Worm (Caenorhabditis elegans) whole organism, mixed stage, embryonic: ENCODE data around the gene cubn-1.
A peak's percentile ranks its signal among the peaks of the same experiment; 100 is the strongest.

Experiments used
- M03D4.4 ChIP-seq: sonication (generic microtip); optimal IDR thresholded peaks from 2 replicates; lab custom pipeline; 2017; ENCODE audit warnings: mild to moderate bottlenecking, missing genetic modification characterization, missing compliant biosample characterization
- blmp-1 ChIP-seq: fragments of 150-350 bp; optimal IDR thresholded peaks from 2 replicates; lab custom pipeline; 2014; ENCODE audit warnings: missing biosample characterization, missing genetic modification characterization
- ceh-43 ChIP-seq: fragments of 200-800 bp; sonication (Bioruptor generic); optimal IDR thresholded peaks from 2 replicates; lab custom pipeline; 2018; ENCODE audit warnings: mild to moderate bottlenecking, missing genetic modification characterization, moderate library complexity, missing compliant biosample characterization
- ceh-83 ChIP-seq: fragments of 200-800 bp; sonication (Bioruptor generic); optimal IDR thresholded peaks from 2 replicates; lab custom pipeline; 2018; ENCODE audit warnings: mild to moderate bottlenecking, missing genetic modification characterization, missing compliant biosample characterization
- ces-1 ChIP-seq: fragments of 150-350 bp; optimal IDR thresholded peaks from 2 replicates; lab custom pipeline; 2014; ENCODE audit warnings: missing biosample characterization, missing genetic modification reagents, missing genetic modification characterization
- cnd-1 ChIP-seq: fragments of 200-800 bp; sonication (Bioruptor generic); optimal IDR thresholded peaks from 2 replicates; lab custom pipeline; 2018; ENCODE audit warnings: mild to moderate bottlenecking, missing genetic modification characterization, missing compliant biosample characterization
- drap-1 ChIP-seq: fragments of 200-800 bp; sonication (Bioruptor generic); optimal IDR thresholded peaks from 3 replicates; lab custom pipeline; 2018; ENCODE audit warnings: mild to moderate bottlenecking, missing genetic modification characterization, missing compliant biosample characterization
- elt-1 ChIP-seq: sonication (generic microtip); optimal IDR thresholded peaks from 2 replicates; lab custom pipeline; 2017; ENCODE audit warnings: missing genetic modification characterization, mild to moderate bottlenecking, missing compliant biosample characterization, antibody characterized with exemption, moderate library complexity, borderline replicate concordance; ENCODE audit not compliant: insufficient read depth
- elt-3 ChIP-seq: fragments of 150-350 bp; optimal IDR thresholded peaks from 2 replicates; lab custom pipeline; 2014; ENCODE audit warnings: missing biosample characterization, missing genetic modification characterization
- flh-1 ChIP-seq: fragments of 200-800 bp; sonication (Bioruptor generic); optimal IDR thresholded peaks from 2 replicates; lab custom pipeline; 2018; ENCODE audit warnings: mild to moderate bottlenecking, missing genetic modification characterization, moderate library complexity, missing compliant biosample characterization
- ham-2 ChIP-seq: fragments of 200-800 bp; sonication (Bioruptor generic); optimal IDR thresholded peaks from 2 replicates; lab custom pipeline; 2018; ENCODE audit warnings: mild to moderate bottlenecking, missing genetic modification characterization, missing compliant biosample characterization
- lin-13 ChIP-seq: fragments of 150-350 bp; optimal IDR thresholded peaks from 2 replicates; lab custom pipeline; 2014; ENCODE audit warnings: missing biosample characterization, missing genetic modification characterization
- lsy-2 ChIP-seq: fragments of 150-350 bp; optimal IDR thresholded peaks from 2 replicates; lab custom pipeline; 2014; ENCODE audit warnings: missing biosample characterization, missing genetic modification characterization
- mab-5 ChIP-seq: fragments of 150-350 bp; optimal IDR thresholded peaks from 2 replicates; lab custom pipeline; 2014; ENCODE audit warnings: missing biosample characterization, missing genetic modification characterization
- mep-1 ChIP-seq: fragments of 150-350 bp; optimal IDR thresholded peaks from 2 replicates; lab custom pipeline; 2017; ENCODE audit warnings: missing biosample characterization, missing genetic modification reagents, missing genetic modification characterization, inconsistent platforms
- mls-2 ChIP-seq: sonication (generic microtip); optimal IDR thresholded peaks from 2 replicates; lab custom pipeline; 2016; ENCODE audit warnings: mild to moderate bottlenecking, missing genetic modification characterization, moderate library complexity, missing compliant biosample characterization
- nhr-12 ChIP-seq: fragments of 150-350 bp; optimal IDR thresholded peaks from 2 replicates; lab custom pipeline; 2014; ENCODE audit warnings: missing biosample characterization, missing genetic modification characterization
- nhr-2 ChIP-seq: fragments of 150-350 bp; optimal IDR thresholded peaks from 2 replicates; lab custom pipeline; 2014; ENCODE audit warnings: missing biosample characterization, missing genetic modification characterization
- nhr-28 ChIP-seq: fragments of 150-350 bp; optimal IDR thresholded peaks from 2 replicates; lab custom pipeline; 2014; ENCODE audit warnings: missing biosample characterization, missing genetic modification characterization
- nhr-76 ChIP-seq: sonication (generic microtip); optimal IDR thresholded peaks from 2 replicates; lab custom pipeline; 2017; ENCODE audit warnings: missing biosample characterization, missing genetic modification characterization
- pha-4 ChIP-seq: fragments of 150-350 bp; optimal IDR thresholded peaks from 2 replicates; lab custom pipeline; 2018; ENCODE audit warnings: missing biosample characterization, missing genetic modification reagents, missing genetic modification characterization
- sem-2 ChIP-seq: fragments of 200-800 bp; sonication (Bioruptor generic); optimal IDR thresholded peaks from 2 replicates; lab custom pipeline; 2018; ENCODE audit warnings: mild to moderate bottlenecking, missing genetic modification characterization, missing compliant biosample characterization
- snpc-4 ChIP-seq: fragments of 150-350 bp; optimal IDR thresholded peaks from 2 replicates; lab custom pipeline; 2014; ENCODE audit warnings: missing biosample characterization, missing genetic modification characterization
- tbx-8 ChIP-seq: fragments of 200-800 bp; sonication (Bioruptor generic); optimal IDR thresholded peaks from 2 replicates; lab custom pipeline; 2018; ENCODE audit warnings: mild to moderate bottlenecking, missing genetic modification characterization, moderate library complexity, missing compliant biosample characterization
- unc-120 ChIP-seq: sonication (generic microtip); optimal IDR thresholded peaks from 2 replicates; lab custom pipeline; 2017; ENCODE audit warnings: missing genetic modification characterization, missing compliant biosample characterization; ENCODE audit not compliant: poor library complexity, severe bottlenecking
- unc-39 ChIP-seq: fragments of 150-350 bp; optimal IDR thresholded peaks from 2 replicates; lab custom pipeline; 2014; ENCODE audit warnings: missing biosample characterization, missing genetic modification characterization
- unc-62 ChIP-seq: fragments of 150-350 bp; optimal IDR thresholded peaks from 2 replicates; lab custom pipeline; 2014; ENCODE audit warnings: missing biosample characterization, missing genetic modification reagents, missing genetic modification characterization
- zip-8 ChIP-seq: fragments of 150-350 bp; optimal IDR thresholded peaks from 2 replicates; lab custom pipeline; 2014; ENCODE audit warnings: missing biosample characterization, missing genetic modification characterization
- ztf-11 ChIP-seq: fragments of 150-350 bp; optimal IDR thresholded peaks from 2 replicates; lab custom pipeline; 2014; ENCODE audit warnings: missing biosample characterization, missing genetic modification characterization

Gene cubn-1

DNA sequence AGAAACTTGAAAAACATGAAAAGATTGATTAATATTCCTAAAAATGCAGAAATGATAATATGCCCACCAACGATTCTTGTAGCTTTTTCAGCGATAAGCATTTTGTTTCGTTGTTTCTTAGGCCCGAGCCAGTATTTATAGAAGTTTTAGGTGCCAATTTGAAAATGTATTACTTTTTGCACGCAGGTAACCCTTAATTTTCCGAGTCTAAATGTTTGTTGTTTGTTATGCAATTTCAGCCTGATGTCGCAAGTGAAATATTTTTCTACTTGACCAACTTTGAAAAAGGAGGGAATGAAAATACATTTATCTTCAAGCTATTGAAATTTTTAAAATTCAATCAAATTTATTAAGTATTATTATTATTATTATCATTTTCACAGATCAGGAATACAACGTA, 20.9 kb downstream of the cubn-1 start, which contains the start of gene srx-113:
Gene srx-113, minus strand, starts transcription at position 101 of the 400 bp plus-strand sequence.
- TF ChIP-seq ztf-11 (tag; lab: Kevin White, UChicago) (no peak), blmp-1 (tag; lab: Kevin White, UChicago) (no peak), mls-2 (tag; lab: Kevin White, UChicago) (no peak), elt-1 (tag; lab: Kevin White, UChicago) (no peak), mab-5 (tag; lab: Kevin White, UChicago) (no peak), flh-1 (GFP tag; lab: Kevin White, UChicago) (no peak), nhr-76 (tag; lab: Kevin White, UChicago) (no peak), elt-3 (tag; lab: Kevin White, UChicago) (no peak), cnd-1 (tag; lab: Kevin White, UChicago) (no peak), unc-62 (no peak), ces-1 (no peak), unc-39 (no peak), mep-1 (tag; lab: Kevin White, UChicago) (no peak), zip-8 (tag; lab: Kevin White, UChicago) (no peak), sem-2 (GFP tag; lab: Kevin White, UChicago) (no peak), ceh-83 (GFP tag; lab: Kevin White, UChicago) (no peak), pha-4 (tag; lab: Kevin White, UChicago) (no peak)

DNA sequence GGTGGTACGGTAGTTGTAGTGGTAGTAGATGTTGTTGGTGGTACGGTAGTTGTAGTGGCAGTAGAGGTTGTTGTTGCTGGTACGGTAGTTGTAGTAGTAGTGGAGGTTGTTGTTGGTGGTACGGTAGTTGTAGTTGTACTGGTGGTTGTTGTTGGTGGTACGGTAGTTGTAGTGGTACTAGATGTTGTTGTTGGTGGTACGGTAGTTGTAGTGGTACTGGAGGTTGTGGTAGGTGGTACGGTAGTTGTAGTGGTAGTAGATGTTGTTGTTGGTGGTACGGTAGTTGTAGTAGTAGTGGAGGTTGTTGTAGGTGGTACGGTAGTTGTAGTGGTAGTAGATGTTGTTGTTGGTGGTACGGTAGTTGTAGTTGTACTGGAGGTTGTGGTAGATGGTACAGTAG, 21.9 kb downstream of the cubn-1 start:
- TF ChIP-seq M03D4.4 (tag; lab: Kevin White, UChicago) (no peak), nhr-28 (tag; lab: Kevin White, UChicago) (no peak), unc-120 (tag; lab: Kevin White, UChicago) (no peak), unc-62 (no peak), sem-2 (GFP tag; lab: Kevin White, UChicago) (no peak), flh-1 (GFP tag; lab: Kevin White, UChicago) (peak; percentile 19), ceh-43 (GFP tag; lab: Kevin White, UChicago) (no peak)
- TF ChIP-seq, all 35 proteins: peak for 1

DNA sequence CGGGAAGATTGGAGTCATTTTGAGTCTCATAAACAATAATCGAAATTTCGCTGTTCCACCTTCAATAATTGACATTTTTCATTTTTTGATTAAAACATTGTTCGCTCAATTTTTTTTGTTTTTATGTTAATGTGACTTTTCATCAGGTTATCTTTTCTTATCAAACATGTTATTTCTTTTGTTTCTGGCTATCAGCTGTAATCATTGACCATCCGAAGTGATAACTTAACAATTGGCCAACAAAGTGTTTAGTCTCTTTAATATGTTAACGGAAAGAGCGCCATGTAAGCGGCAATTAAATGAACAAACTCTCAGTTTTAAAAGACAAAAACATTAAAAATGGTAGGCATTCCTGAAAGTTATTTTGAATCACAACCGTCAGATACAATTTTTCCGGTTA, 22.9 kb downstream of the cubn-1 start:
- TF ChIP-seq lsy-2, result no peak
- TF ChIP-seq nhr-28 (tag; lab: Kevin White, UChicago), result no peak
- no peak for TF ChIP-seq nhr-2 (tag; lab: Kevin White, UChicago)
- TF ChIP-seq mls-2 (tag; lab: Kevin White, UChicago), result no peak
- TF ChIP-seq blmp-1 (tag; lab: Kevin White, UChicago), result no peak
- TF ChIP-seq ceh-83 (GFP tag; lab: Kevin White, UChicago), result no peak
- TF ChIP-seq mep-1 (tag; lab: Kevin White, UChicago), result no peak
- no peak for TF ChIP-seq ham-2
- TF ChIP-seq M03D4.4 (tag; lab: Kevin White, UChicago), result no peak
- no peak for TF ChIP-seq lin-13 (tag; lab: Kevin White, UChicago)
- no peak for TF ChIP-seq zip-8 (tag; lab: Kevin White, UChicago)
- TF ChIP-seq unc-39, result no peak
- TF ChIP-seq ceh-43 (GFP tag; lab: Kevin White, UChicago), result no peak

ce11 chrV:12634746-12635145, 23.6 kb downstream of the cubn-1 start:
- TF ChIP-seq lsy-2 (no peak), sem-2 (GFP tag; lab: Kevin White, UChicago) (no peak), nhr-12 (tag; lab: Kevin White, UChicago) (no peak), drap-1 (GFP tag; lab: Kevin White, UChicago) (no peak), zip-8 (tag; lab: Kevin White, UChicago) (no peak), snpc-4 (tag; lab: Kevin White, UChicago) (no peak), elt-1 (tag; lab: Kevin White, UChicago) (no peak), lin-13 (tag; lab: Kevin White, UChicago) (no peak), mep-1 (tag; lab: Kevin White, UChicago) (no peak), ceh-83 (GFP tag; lab: Kevin White, UChicago) (no peak), ces-1 (no peak), ham-2 (no peak), nhr-76 (tag; lab: Kevin White, UChicago) (no peak)

- TF ChIP-seq tbx-8 (GFP tag; lab: Kevin White, UChicago) (no peak), pha-4 (tag; lab: Kevin White, UChicago) (no peak), ceh-83 (GFP tag; lab: Kevin White, UChicago) (no peak), zip-8 (tag; lab: Kevin White, UChicago) (no peak)
These were observed 24.1 kb downstream of the cubn-1 start for ce11 chrV:12635218-12635617.
